Worm (Caenorhabditis elegans) whole organism, L4 larva: ENCODE measurements around the gene kcc-2.

Experiments
- T26A8.4 ChIP-seq: fragments of 200-800 bp; sonication (Bioruptor generic); IDR thresholded peaks from 2 replicates; pipeline ENCODE4 v1.3.6; 2022; ENCODE audit warnings: missing genetic modification characterization, missing compliant biosample characterization
- Y5F2A.4 ChIP-seq: fragments of 200-800 bp; sonication (Bioruptor generic); optimal IDR thresholded peaks from 2 replicates; lab custom pipeline; 2018; ENCODE audit warnings: mild to moderate bottlenecking, missing genetic modification characterization, missing compliant biosample characterization
- ZK337.2 ChIP-seq: fragments of 200-800 bp; sonication (Bioruptor generic); IDR thresholded peaks from 2 replicates; pipeline ENCODE4 v1.3.6; 2022; ENCODE audit warnings: missing genetic modification reagents, missing genetic modification characterization, missing compliant biosample characterization
- ceh-28 ChIP-seq: fragments of 150-350 bp; optimal IDR thresholded peaks from 2 replicates; lab custom pipeline; 2014; ENCODE audit warnings: missing biosample characterization, missing genetic modification reagents, missing genetic modification characterization
- dmd-6 ChIP-seq: fragments of 200-800 bp; sonication (Bioruptor generic); IDR thresholded peaks from 2 replicates; pipeline ENCODE4 v1.3.6; 2022; ENCODE audit warnings: missing genetic modification reagents, missing genetic modification characterization, missing compliant biosample characterization
- dpl-1 ChIP-seq: fragments of 150-350 bp; optimal IDR thresholded peaks from 2 replicates; lab custom pipeline; 2014; ENCODE audit warnings: missing biosample characterization, missing genetic modification reagents, missing genetic modification characterization
- egl-43 ChIP-seq: fragments of 200-800 bp; sonication (Bioruptor generic); IDR thresholded peaks from 2 replicates; pipeline ENCODE4 v1.3.6; 2022; ENCODE audit warnings: missing genetic modification reagents, missing genetic modification characterization, missing compliant biosample characterization
- nhr-11 ChIP-seq: fragments of 150-350 bp; optimal IDR thresholded peaks from 2 replicates; lab custom pipeline; 2014; ENCODE audit warnings: missing biosample characterization, missing genetic modification characterization
- nhr-25 ChIP-seq: sonication (generic microtip); optimal IDR thresholded peaks from 2 replicates; lab custom pipeline; 2017; ENCODE audit warnings: missing genetic modification characterization, mild to moderate bottlenecking, missing compliant biosample characterization, antibody characterized with exemption, moderate library complexity, borderline replicate concordance; ENCODE audit not compliant: insufficient read depth
- nhr-77 ChIP-seq: fragments of 150-350 bp; optimal IDR thresholded peaks from 2 replicates; lab custom pipeline; 2014; ENCODE audit warnings: missing biosample characterization, missing genetic modification characterization
- spr-1 ChIP-seq: sonication (generic microtip); optimal IDR thresholded peaks from 2 replicates; lab custom pipeline; 2016; ENCODE audit warnings: mild to moderate bottlenecking, missing genetic modification characterization, missing compliant biosample characterization
- zag-1 ChIP-seq: fragments of 150-350 bp; optimal IDR thresholded peaks from 2 replicates; lab custom pipeline; 2014; ENCODE audit warnings: missing biosample characterization, missing genetic modification characterization

DNA sequence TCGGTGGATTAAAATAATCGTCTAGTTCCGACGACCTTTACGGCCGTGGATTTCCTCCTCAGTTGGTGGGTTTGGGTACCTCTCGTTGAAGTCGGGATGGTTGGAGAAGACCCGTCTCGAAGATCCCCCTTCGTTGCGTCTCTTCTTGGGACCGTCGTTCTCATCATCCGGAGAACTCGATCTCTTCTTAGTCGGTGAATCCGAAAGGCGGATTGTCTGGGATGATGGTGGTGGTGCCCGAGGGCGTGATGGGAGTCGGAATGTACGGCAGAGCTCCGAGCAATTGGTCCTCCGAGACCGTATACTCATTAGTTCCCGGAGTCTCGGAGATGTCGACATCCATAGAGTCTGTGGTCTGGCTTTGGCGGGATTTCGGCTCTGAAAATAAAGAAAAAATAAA lies 30.5 kb upstream of the kcc-2 start:
- TF ChIP-seq nhr-25 (tag; lab: Kevin White, UChicago) (no peak), nhr-77 (tag; lab: Kevin White, UChicago) (no peak), Y5F2A.4 (no peak), egl-43 (GFP tag; lab: Robert Waterston, UW) (no peak), ceh-28 (tag; lab: Kevin White, UChicago) (no peak), T26A8.4 (GFP tag; lab: Robert Waterston, UW) (no peak), spr-1 (tag; lab: Kevin White, UChicago) (no peak), zag-1 (tag; lab: Kevin White, UChicago) (no peak), ZK337.2 (GFP tag; lab: Robert Waterston, UW) (no peak), nhr-11 (tag; lab: Kevin White, UChicago) (no peak), dmd-6 (GFP tag; lab: Robert Waterston, UW) (no peak), dpl-1 (no peak)
